Fruit fly (Drosophila melanogaster): Measurements from ENCODE around the gene tim.
A peak's percentile ranks its signal among the peaks of the same experiment; 100 is the strongest.

Gene tim

DNA sequence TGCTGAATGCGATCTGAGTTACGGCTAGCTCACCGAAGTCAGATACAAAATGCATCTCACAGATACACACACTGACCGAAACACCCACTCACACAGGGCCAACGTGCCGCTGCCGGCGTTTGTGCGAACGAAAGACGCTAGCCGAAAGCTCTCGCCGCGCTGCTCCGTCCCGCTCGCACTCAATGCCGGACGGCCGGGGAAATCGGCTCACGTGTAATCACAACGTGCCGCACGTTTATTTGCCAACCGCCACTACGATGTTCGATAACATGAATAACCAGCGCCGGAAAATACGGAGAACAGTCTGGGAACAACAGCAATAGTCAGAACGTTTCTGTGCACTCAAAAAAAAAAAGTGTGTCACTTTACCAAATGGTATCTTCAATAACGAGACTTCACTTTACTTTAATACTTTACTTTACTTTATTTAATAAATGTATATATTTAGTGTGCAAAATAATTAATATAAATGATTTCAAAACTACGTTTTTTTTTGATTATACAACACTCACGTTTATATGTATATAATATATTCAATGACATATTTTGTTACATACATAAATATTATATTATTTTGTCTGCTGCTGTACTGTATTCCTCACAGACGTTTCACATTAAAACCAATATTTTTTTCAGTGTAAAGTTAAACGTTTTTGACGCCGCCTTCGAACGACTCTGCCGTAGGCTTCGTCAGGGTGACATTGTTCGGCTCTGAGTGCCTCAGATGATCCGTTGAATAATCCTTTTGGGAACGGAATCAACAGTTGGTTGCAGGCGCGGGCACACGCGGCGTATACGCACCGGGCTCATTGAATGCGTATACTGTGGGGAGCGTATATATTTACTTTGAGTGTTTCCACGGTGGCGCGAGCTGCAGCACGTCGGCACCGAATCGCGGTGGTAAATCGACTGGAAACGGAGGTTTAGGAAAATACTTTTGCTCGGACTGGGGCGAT lies at the start of gene tim:
Gene tim (minus strand): TSS at position 911 of the 956 bp plus-strand sequence.
- TF ChIP-seq CG1620 (GFP tag; optimal IDR thresholded peaks at IDR 0.05) (no peak), toe (GFP tag; optimal IDR thresholded peaks at IDR 0.05) (peak; percentile 36), Clk (GFP tag; optimal IDR thresholded peaks at IDR 0.05) (peak; percentile 98), CG7101 (tag; optimal IDR thresholded peaks at IDR 0.05) (peak; percentile 94), Crg-1 (GFP tag; optimal IDR thresholded peaks at IDR 0.05) (peak; percentile 3), pad (GFP tag; optimal IDR thresholded peaks at IDR 0.05) (peak; percentile 72), ovo (GFP tag; optimal IDR thresholded peaks at IDR 0.05) (peak; percentile 59), CG7045 (GFP tag; optimal IDR thresholded peaks at IDR 0.05) (peak; percentile 90), bab1 (GFP tag; optimal IDR thresholded peaks at IDR 0.05) (peak; percentile 62), CG11617 (GFP tag; optimal IDR thresholded peaks at IDR 0.05) (peak; percentile 95), CG12768 (GFP tag; optimal IDR thresholded peaks at IDR 0.05) (peak; percentile 68), tj (GFP tag; optimal IDR thresholded peaks at IDR 0.05) (peak; percentile 52), kay (GFP tag; ENCODE audit: borderline replicate concordance) (peak; percentile 43), Mnt (GFP tag; optimal IDR thresholded peaks at IDR 0.05) (peak; percentile 89), CG33017 (tag; optimal IDR thresholded peaks at IDR 0.05) (peak; percentile 94), cnc (optimal IDR thresholded peaks at IDR 0.05) (no peak), cic (GFP tag; optimal IDR thresholded peaks at IDR 0.05) (peak; percentile 92), CG14711 (tag; optimal IDR thresholded peaks at IDR 0.05) (peak; percentile 77), Hr96 (GFP tag; optimal IDR thresholded peaks at IDR 0.05) (peak; percentile 1), CG5204 (GFP tag; optimal IDR thresholded peaks at IDR 0.05) (peak; percentile 13)

DNA sequence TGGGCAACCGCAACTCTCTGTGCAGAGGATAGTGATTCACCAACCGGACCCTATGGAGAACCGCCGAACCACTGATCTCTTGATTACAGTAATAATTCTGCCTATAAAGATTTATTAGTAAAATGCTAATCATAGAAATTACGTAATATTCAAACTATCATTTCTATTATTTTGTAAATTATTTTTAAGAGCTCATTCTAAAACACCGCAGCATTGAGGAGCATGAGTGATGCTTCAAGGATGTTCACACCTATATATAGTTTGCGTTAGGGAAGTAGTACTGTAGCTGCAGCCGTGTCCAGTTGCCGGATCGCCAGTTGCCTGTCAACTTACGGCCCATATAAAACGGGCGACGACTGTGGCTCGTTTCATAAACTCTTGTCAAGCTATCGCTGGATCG lies 49.6 kb upstream of the tim start:
- TF ChIP-seq CG5204 (GFP tag; optimal IDR thresholded peaks at IDR 0.05) (peak; percentile 11), toe (GFP tag; optimal IDR thresholded peaks at IDR 0.05) (no peak), pad (GFP tag; optimal IDR thresholded peaks at IDR 0.05) (no peak), Mnt (GFP tag; optimal IDR thresholded peaks at IDR 0.05) (no peak)

DNA sequence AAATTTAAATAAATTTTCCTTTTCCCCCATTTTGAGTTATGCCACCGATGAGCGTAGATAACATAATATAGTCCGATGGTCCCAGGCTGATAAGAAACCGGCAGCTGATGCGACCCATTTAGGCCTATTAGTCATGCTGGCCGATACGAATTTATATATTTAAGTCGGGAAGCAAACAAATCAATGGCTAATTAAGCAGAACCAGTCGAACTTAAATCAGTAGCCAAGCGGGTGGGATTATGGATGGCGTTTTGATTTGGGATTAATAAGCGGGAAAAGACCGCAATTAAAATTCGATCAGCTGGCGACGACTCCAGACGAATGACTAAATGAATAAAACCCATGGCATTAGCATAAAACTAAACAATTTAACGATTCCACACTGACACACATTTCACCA lies 49.0 kb upstream of the tim start:
- no peak for TF ChIP-seq CG11617 (GFP tag; optimal IDR thresholded peaks at IDR 0.05)
- TF ChIP-seq CG14711 (tag; optimal IDR thresholded peaks at IDR 0.05) = no peak
- TF ChIP-seq CG33017 (tag; optimal IDR thresholded peaks at IDR 0.05) = no peak
- no peak for TF ChIP-seq CG7101 (tag; optimal IDR thresholded peaks at IDR 0.05)
- TF ChIP-seq tj (GFP tag; optimal IDR thresholded peaks at IDR 0.05) = no peak
- no peak for TF ChIP-seq bab1 (GFP tag; optimal IDR thresholded peaks at IDR 0.05)
- no peak for TF ChIP-seq pad (GFP tag; optimal IDR thresholded peaks at IDR 0.05)
- TF ChIP-seq kay (GFP tag; ENCODE audit: borderline replicate concordance) = no peak
- TF ChIP-seq CG7045 (GFP tag; optimal IDR thresholded peaks at IDR 0.05) = no peak
- no peak for TF ChIP-seq ovo (GFP tag; optimal IDR thresholded peaks at IDR 0.05)
- no peak for TF ChIP-seq CG12768 (GFP tag; optimal IDR thresholded peaks at IDR 0.05)
- TF ChIP-seq Mnt (GFP tag; optimal IDR thresholded peaks at IDR 0.05) = no peak
- no peak for TF ChIP-seq cnc (optimal IDR thresholded peaks at IDR 0.05)
- no peak for TF ChIP-seq cic (GFP tag; optimal IDR thresholded peaks at IDR 0.05)

DNA sequence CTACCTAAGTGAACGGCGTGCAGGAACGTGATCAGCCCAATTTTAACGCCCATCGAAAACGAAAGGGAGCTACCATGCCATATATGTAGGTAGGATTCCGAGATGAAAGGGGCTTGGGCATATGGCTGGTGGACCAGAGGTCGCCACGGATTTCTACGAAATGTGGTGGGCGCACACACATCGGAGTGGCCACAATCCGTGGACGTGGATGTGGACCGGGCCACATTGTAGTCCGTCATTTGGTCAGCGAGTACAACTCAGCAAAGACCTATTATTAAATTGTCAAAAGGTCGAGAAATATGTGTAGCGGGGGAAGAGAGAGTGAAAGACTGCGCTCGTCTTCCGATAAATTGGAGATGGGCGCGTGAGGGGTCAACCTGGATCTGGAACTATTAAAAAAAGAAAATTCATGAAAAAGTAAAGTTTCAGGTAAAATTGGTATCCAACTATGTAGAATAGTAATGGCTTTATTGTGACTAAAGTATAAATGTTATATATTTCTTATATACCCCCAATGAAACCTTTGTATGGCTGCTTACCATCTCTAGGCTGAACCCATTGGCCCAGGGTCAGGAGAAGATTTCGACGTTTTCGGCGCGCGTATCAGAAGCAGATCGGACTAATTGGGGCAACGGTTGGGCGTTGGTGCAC lies 47.6 kb upstream of the tim start:
- TF ChIP-seq Mnt (GFP tag; optimal IDR thresholded peaks at IDR 0.05) (no peak), Clk (GFP tag; optimal IDR thresholded peaks at IDR 0.05) (no peak), kay (GFP tag; ENCODE audit: borderline replicate concordance) (no peak), CG7101 (tag; optimal IDR thresholded peaks at IDR 0.05) (no peak), CG33017 (tag; optimal IDR thresholded peaks at IDR 0.05) (no peak)

DNA sequence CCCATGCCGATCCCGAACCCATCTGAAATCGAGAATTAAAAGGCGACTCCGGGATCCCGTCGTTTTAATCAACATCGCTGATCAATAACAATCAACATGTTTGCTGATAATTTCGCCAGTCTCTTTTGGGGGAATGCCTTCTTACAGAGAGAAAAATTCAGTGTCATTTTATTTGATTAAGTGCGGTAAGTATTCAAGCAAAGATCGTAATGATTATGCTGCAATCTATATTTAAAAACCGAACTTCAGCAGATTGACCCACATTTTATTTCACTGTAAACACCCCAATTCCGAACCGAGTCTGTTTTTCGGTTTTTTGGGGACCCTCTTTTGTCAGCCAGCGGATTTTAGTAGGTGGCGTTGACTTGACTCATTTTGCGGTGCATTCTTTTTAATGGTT lies 46.0 kb upstream of the tim start:
- TF ChIP-seq CG7045 (GFP tag; optimal IDR thresholded peaks at IDR 0.05) (no peak), CG12768 (GFP tag; optimal IDR thresholded peaks at IDR 0.05) (no peak), pad (GFP tag; optimal IDR thresholded peaks at IDR 0.05) (no peak), kay (GFP tag; ENCODE audit: borderline replicate concordance) (no peak), CG7101 (tag; optimal IDR thresholded peaks at IDR 0.05) (no peak), ovo (GFP tag; optimal IDR thresholded peaks at IDR 0.05) (no peak), cic (GFP tag; optimal IDR thresholded peaks at IDR 0.05) (no peak), tj (GFP tag; optimal IDR thresholded peaks at IDR 0.05) (no peak), CG1620 (GFP tag; optimal IDR thresholded peaks at IDR 0.05) (no peak), Clk (GFP tag; optimal IDR thresholded peaks at IDR 0.05) (no peak), Crg-1 (GFP tag; optimal IDR thresholded peaks at IDR 0.05) (no peak), toe (GFP tag; optimal IDR thresholded peaks at IDR 0.05) (no peak), CG11617 (GFP tag; optimal IDR thresholded peaks at IDR 0.05) (no peak), cnc (optimal IDR thresholded peaks at IDR 0.05) (no peak)

DNA sequence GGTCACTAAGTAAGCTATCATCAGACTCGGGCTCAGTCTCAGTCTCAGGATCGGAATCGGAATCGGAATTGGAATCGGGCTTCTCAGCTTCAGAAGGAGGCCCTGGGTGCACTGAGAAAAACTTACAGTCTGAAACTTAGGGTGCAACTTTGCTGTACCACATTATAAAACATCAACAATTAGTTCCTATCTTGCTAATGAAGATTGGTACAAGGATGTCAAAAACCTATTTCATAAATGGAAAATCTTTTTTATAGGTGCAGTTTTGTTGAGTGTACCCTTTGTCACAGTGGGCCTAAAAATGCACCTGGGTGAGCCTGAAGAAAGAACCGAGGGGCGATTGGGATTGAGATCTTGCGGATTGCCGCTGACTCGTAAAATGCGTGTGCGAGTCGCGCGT lies 44.9 kb upstream of the tim start:
- TF ChIP-seq cnc (optimal IDR thresholded peaks at IDR 0.05) = no peak
- no peak for TF ChIP-seq CG1620 (GFP tag; optimal IDR thresholded peaks at IDR 0.05)
- no peak for TF ChIP-seq CG14711 (tag; optimal IDR thresholded peaks at IDR 0.05)
- TF ChIP-seq tj (GFP tag; optimal IDR thresholded peaks at IDR 0.05) = no peak
- no peak for TF ChIP-seq ovo (GFP tag; optimal IDR thresholded peaks at IDR 0.05)
- no peak for TF ChIP-seq CG7101 (tag; optimal IDR thresholded peaks at IDR 0.05)
- no peak for TF ChIP-seq toe (GFP tag; optimal IDR thresholded peaks at IDR 0.05)
- no peak for TF ChIP-seq CG12768 (GFP tag; optimal IDR thresholded peaks at IDR 0.05)
- TF ChIP-seq bab1 (GFP tag; optimal IDR thresholded peaks at IDR 0.05) = no peak
- no peak for TF ChIP-seq Mnt (GFP tag; optimal IDR thresholded peaks at IDR 0.05)
- no peak for TF ChIP-seq Clk (GFP tag; optimal IDR thresholded peaks at IDR 0.05)
- TF ChIP-seq Hr96 (GFP tag; optimal IDR thresholded peaks at IDR 0.05) = no peak
- no peak for TF ChIP-seq pad (GFP tag; optimal IDR thresholded peaks at IDR 0.05)
- TF ChIP-seq Crg-1 (GFP tag; optimal IDR thresholded peaks at IDR 0.05) = no peak
- TF ChIP-seq CG5204 (GFP tag; optimal IDR thresholded peaks at IDR 0.05) = no peak
